7 worm cellular contexts compared by ENCODE assay signal in the genomic region with DNA sequence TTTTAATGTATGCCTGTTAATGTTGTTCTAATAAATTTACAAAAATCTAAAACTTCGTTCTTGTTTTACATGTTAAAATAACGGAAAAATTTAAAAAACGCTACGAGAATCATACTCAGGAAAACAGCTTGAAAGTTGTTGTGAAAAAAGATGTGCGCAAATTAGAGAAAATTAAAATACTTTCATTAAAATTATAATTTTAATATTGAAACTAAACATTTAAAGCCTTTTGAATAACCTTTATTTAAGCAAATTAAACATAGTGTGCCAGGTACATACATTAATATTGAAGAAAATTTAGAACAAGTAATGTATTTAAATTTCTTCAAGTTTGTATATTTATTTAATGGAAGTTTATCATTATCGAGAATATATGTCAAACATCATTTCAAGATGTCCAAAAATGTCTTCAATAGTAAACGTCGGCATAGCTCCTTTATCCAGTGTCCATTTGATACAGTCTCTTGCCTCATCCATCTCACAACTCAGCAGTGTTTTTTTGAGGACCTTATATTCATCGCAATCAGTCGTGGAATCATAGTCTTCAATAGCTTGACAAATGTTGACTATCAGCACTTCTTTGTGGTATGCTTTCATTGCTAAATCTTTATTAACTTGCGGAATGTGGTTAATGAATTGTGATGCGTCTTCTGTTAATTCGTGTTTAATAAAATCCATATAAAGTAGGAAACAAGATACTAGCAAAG.
A peak's percentile ranks its signal among the peaks of the same experiment; 100 is the strongest.
TF ChIP-seq lines count a peak whose summit lies in the region.

No protein-coding gene starts in this region.

TF ChIP-seq in whole organism, L1 larva, 84 proteins besides CTCF, POLR2A, EP300 and RAD21 (continues in another document):
- TF ChIP-seq ceh-63 (GFP tag; optimal IDR thresholded peaks at IDR 0.05; lab: Kevin White, UChicago) (no peak), swsn-7 (tag; optimal IDR thresholded peaks at IDR 0.05; lab: Kevin White, UChicago) (peak; percentile 31), hlh-17 (GFP tag; optimal IDR thresholded peaks at IDR 0.05; lab: Kevin White, UChicago; ENCODE audit: borderline replicate concordance) (no peak), blmp-1 (tag; optimal IDR thresholded peaks at IDR 0.05; lab: Kevin White, UChicago) (no peak), zip-4 (GFP tag; optimal IDR thresholded peaks at IDR 0.05; lab: Kevin White, UChicago) (no peak), mef-2 (tag; optimal IDR thresholded peaks at IDR 0.05; lab: Kevin White, UChicago) (peak; percentile 56), sup-37 (GFP tag; optimal IDR thresholded peaks at IDR 0.05; lab: Kevin White, UChicago) (no peak), nhr-19 (GFP tag; conservative IDR thresholded peaks at IDR 0.05; lab: Robert Waterston, UW) (peak; percentile 41), ztf-4 (tag; optimal IDR thresholded peaks at IDR 0.05; lab: Kevin White, UChicago) (peak; percentile 91), aha-1 (tag; optimal IDR thresholded peaks at IDR 0.05; lab: Kevin White, UChicago) (peak; percentile 27), dpl-1 (GFP tag; optimal IDR thresholded peaks at IDR 0.05; lab: Kevin White, UChicago) (peak in 2 of 3 experiments; percentile 29 to 46)

TF ChIP-seq in whole organism, L2 larva, 48 proteins besides CTCF, POLR2A, EP300 and RAD21 (continues in another document):
- TF ChIP-seq egl-27 (tag; optimal IDR thresholded peaks at IDR 0.05; lab: Kevin White, UChicago), result no peak
- peak; percentile 82 for TF ChIP-seq lin-13 (GFP tag; optimal IDR thresholded peaks at IDR 0.05; lab: Kevin White, UChicago)
- TF ChIP-seq unc-55 (GFP tag; optimal IDR thresholded peaks at IDR 0.05; lab: Kevin White, UChicago), result peak; percentile 69
- TF ChIP-seq ztf-1 (GFP tag; conservative IDR thresholded peaks at IDR 0.05; lab: Robert Waterston, UW), result 0 out of 2 replicates have a peak, but pooled peaks have one; percentile 51
- peak; percentile 53 for TF ChIP-seq nhr-12 (tag; optimal IDR thresholded peaks at IDR 0.05; lab: Kevin White, UChicago)
- TF ChIP-seq ztf-4 (tag; optimal IDR thresholded peaks at IDR 0.05; lab: Kevin White, UChicago), result peak; percentile 93
- peak; percentile 99 for TF ChIP-seq ama-1 (optimal IDR thresholded peaks at IDR 0.05; lab: Kevin White, UChicago)
- peak; percentile 89 for TF ChIP-seq skn-1 (tag; optimal IDR thresholded peaks at IDR 0.05; lab: Kevin White, UChicago)
- TF ChIP-seq sem-4 (tag; optimal IDR thresholded peaks at IDR 0.05; lab: Kevin White, UChicago), result peak; percentile 89
- TF ChIP-seq lsy-2 (tag; optimal IDR thresholded peaks at IDR 0.05; lab: Kevin White, UChicago), result peak in 1 of 2 experiments; percentile 89
- peak; percentile 93 for TF ChIP-seq C34F6.9 (tag; optimal IDR thresholded peaks at IDR 0.05; lab: Kevin White, UChicago)

TF ChIP-seq in whole organism, L3 larva, 47 proteins besides CTCF, POLR2A, EP300 and RAD21 (continues in another document):
- TF ChIP-seq elt-3 (tag; optimal IDR thresholded peaks at IDR 0.05; lab: Kevin White, UChicago) (peak in 1 of 3 experiments; percentile 81), elt-2 (tag; optimal IDR thresholded peaks at IDR 0.05; lab: Kevin White, UChicago) (peak; percentile 37), elt-1 (tag; optimal IDR thresholded peaks at IDR 0.05; lab: Kevin White, UChicago) (peak; percentile 13), sea-2 (GFP tag; optimal IDR thresholded peaks at IDR 0.05; lab: Kevin White, UChicago) (no peak), eor-1 (tag; optimal IDR thresholded peaks at IDR 0.05; lab: Kevin White, UChicago) (peak in 1 of 2 experiments; percentile 7), mml-1 (tag; optimal IDR thresholded peaks at IDR 0.05; lab: Kevin White, UChicago) (no peak), nhr-11 (tag; optimal IDR thresholded peaks at IDR 0.05; lab: Kevin White, UChicago) (no peak), ZK546.5 (tag; optimal IDR thresholded peaks at IDR 0.05; lab: Kevin White, UChicago) (no peak), tbx-2 (tag; optimal IDR thresholded peaks at IDR 0.05; lab: Kevin White, UChicago) (peak; percentile 70), ztf-4 (tag; optimal IDR thresholded peaks at IDR 0.05; lab: Kevin White, UChicago) (peak; percentile 60), nhr-25 (tag; optimal IDR thresholded peaks at IDR 0.05; lab: Kevin White, UChicago) (peak; percentile 43), ama-1 (optimal IDR thresholded peaks at IDR 0.05; lab: Kevin White, UChicago) (peak; percentile 93)

TF ChIP-seq in whole organism, L4 larva, 104 proteins besides CTCF, POLR2A, EP300 and RAD21 (continues in another document):
- TF ChIP-seq hlh-11 (tag; optimal IDR thresholded peaks at IDR 0.05; lab: Kevin White, UChicago), result peak; percentile 39
- no peak for TF ChIP-seq lir-3 (tag; optimal IDR thresholded peaks at IDR 0.05; lab: Kevin White, UChicago)
- peak; percentile 9 for TF ChIP-seq rbr-2 (tag; optimal IDR thresholded peaks at IDR 0.05; lab: Kevin White, UChicago)
- no peak for TF ChIP-seq duxl-1 (tag; optimal IDR thresholded peaks at IDR 0.05; lab: Kevin White, UChicago; ENCODE audit: poor library complexity)
- peak; percentile 63; the same call in 1 of the 2 replicates for TF ChIP-seq mdt-29 (GFP tag; IDR thresholded peaks at IDR 0.05; lab: Robert Waterston, UW)
- TF ChIP-seq dmd-9 (GFP tag; IDR thresholded peaks at IDR 0.05; lab: Robert Waterston, UW), result 0 out of 2 replicates have a peak, but pooled peaks have one; percentile 24
- peak; percentile 97; the same call in 1 of the 2 replicates for TF ChIP-seq zfp-3 (GFP tag; conservative IDR thresholded peaks at IDR 0.05; lab: Robert Waterston, UW)
- no peak for TF ChIP-seq lin-13 (GFP tag; optimal IDR thresholded peaks at IDR 0.05; lab: Kevin White, UChicago)
- no peak for TF ChIP-seq nhr-102 (tag; optimal IDR thresholded peaks at IDR 0.05; lab: Kevin White, UChicago)
- peak; percentile 76; the same call in 1 of the 2 replicates for TF ChIP-seq pha-4 (GFP tag; IDR thresholded peaks at IDR 0.05; lab: Robert Waterston, UW)
- TF ChIP-seq pha-4 (tag; optimal IDR thresholded peaks at IDR 0.05; lab: Kevin White, UChicago), result peak; percentile 35
- no peak for TF ChIP-seq hif-1 (tag; optimal IDR thresholded peaks at IDR 0.05; lab: Kevin White, UChicago)

TF ChIP-seq in whole organism, early embryonic, 17 proteins besides CTCF, POLR2A, EP300 and RAD21:
- 0 out of 2 replicates have a peak, but pooled peaks have one; percentile 65 for TF ChIP-seq sea-1 (GFP tag; conservative IDR thresholded peaks at IDR 0.05; lab: Robert Waterston, UW)
- no peak for TF ChIP-seq F13C5.2 (tag; optimal IDR thresholded peaks at IDR 0.05; lab: Kevin White, UChicago)
- TF ChIP-seq tra-4 (tag; optimal IDR thresholded peaks at IDR 0.05; lab: Kevin White, UChicago), result no peak

TF ChIP-seq in whole organism, mixed stage, embryonic, 35 proteins besides CTCF, POLR2A, EP300 and RAD21:
- TF ChIP-seq flh-1 (GFP tag; optimal IDR thresholded peaks at IDR 0.05; lab: Kevin White, UChicago) (no peak), drap-1 (GFP tag; optimal IDR thresholded peaks at IDR 0.05; lab: Kevin White, UChicago) (no peak), ztf-11 (tag; optimal IDR thresholded peaks at IDR 0.05; lab: Kevin White, UChicago) (no peak), lsy-2 (tag; optimal IDR thresholded peaks at IDR 0.05; lab: Kevin White, UChicago) (peak; percentile 10), nhr-2 (tag; optimal IDR thresholded peaks at IDR 0.05; lab: Kevin White, UChicago) (peak; percentile 60), tbx-8 (GFP tag; optimal IDR thresholded peaks at IDR 0.05; lab: Kevin White, UChicago) (no peak), unc-120 (tag; optimal IDR thresholded peaks at IDR 0.05; lab: Kevin White, UChicago; ENCODE audit: poor library complexity, severe bottlenecking) (no peak), nhr-237 (tag; optimal IDR thresholded peaks at IDR 0.05; lab: Kevin White, UChicago) (no peak), unc-39 (tag; optimal IDR thresholded peaks at IDR 0.05; lab: Kevin White, UChicago) (no peak), mls-2 (tag; optimal IDR thresholded peaks at IDR 0.05; lab: Kevin White, UChicago) (no peak), ces-1 (GFP tag; optimal IDR thresholded peaks at IDR 0.05; lab: Kevin White, UChicago) (peak; percentile 64), mab-5 (tag; optimal IDR thresholded peaks at IDR 0.05; lab: Kevin White, UChicago) (no peak), zip-8 (tag; optimal IDR thresholded peaks at IDR 0.05; lab: Kevin White, UChicago) (no peak), mep-1 (tag; optimal IDR thresholded peaks at IDR 0.05; lab: Kevin White, UChicago) (no peak), lin-13 (tag; optimal IDR thresholded peaks at IDR 0.05; lab: Kevin White, UChicago) (no peak)

TF ChIP-seq in whole organism, young adult, 124 proteins besides CTCF, POLR2A, EP300 and RAD21 (continues in another document):
- TF ChIP-seq hsf-1 (GFP tag; IDR thresholded peaks at IDR 0.05; lab: Robert Waterston, UW) (peak; percentile 7; the same call in 1 of the 2 replicates), ama-1 (optimal IDR thresholded peaks at IDR 0.05; lab: Kevin White, UChicago) (peak; percentile 83), ama-1 (GFP tag; optimal IDR thresholded peaks at IDR 0.05; lab: Kevin White, UChicago) (peak in 1 of 2 experiments; percentile 54), egrh-3 (GFP tag; IDR thresholded peaks at IDR 0.05; lab: Robert Waterston, UW) (no peak), ztf-28 (GFP tag; IDR thresholded peaks at IDR 0.05; lab: Robert Waterston, UW) (no peak), akir-1 (GFP tag; optimal IDR thresholded peaks at IDR 0.05; lab: Kevin White, UChicago) (no peak), Y53F4B.3 (GFP tag; IDR thresholded peaks at IDR 0.05; lab: Robert Waterston, UW) (no peak), cebp-2 (GFP tag; IDR thresholded peaks at IDR 0.05; lab: Robert Waterston, UW) (0 out of 2 replicates have a peak, but pooled peaks have one; percentile 20), snpc-4 (GFP tag; optimal IDR thresholded peaks at IDR 0.05; lab: Kevin White, UChicago) (no peak), snpc-4 (tag; optimal IDR thresholded peaks at IDR 0.05; lab: Kevin White, UChicago) (peak in 1 of 4 experiments; percentile 7), atf-7 (tag; optimal IDR thresholded peaks at IDR 0.05; lab: Kevin White, UChicago) (no peak), nhr-80 (tag; optimal IDR thresholded peaks at IDR 0.05; lab: Kevin White, UChicago) (peak; percentile 20), hlh-12 (tag; optimal IDR thresholded peaks at IDR 0.05; lab: Kevin White, UChicago) (no peak), snpc-1.3 (tag; optimal IDR thresholded peaks at IDR 0.05; lab: Kevin White, UChicago; ENCODE audit: insufficient read depth) (no peak), nfya-2 (GFP tag; IDR thresholded peaks at IDR 0.05; lab: Robert Waterston, UW) (no peak), nfya-1 (tag; optimal IDR thresholded peaks at IDR 0.05; lab: Kevin White, UChicago; ENCODE audit: borderline replicate concordance, insufficient read depth) (no peak), ZK185.1 (tag; optimal IDR thresholded peaks at IDR 0.05; lab: Kevin White, UChicago; ENCODE audit: poor library complexity, severe bottlenecking) (no peak), lin-54 (GFP tag; optimal IDR thresholded peaks at IDR 0.05; lab: Kevin White, UChicago) (peak; percentile 36), attf-5 (GFP tag; optimal IDR thresholded peaks at IDR 0.05; lab: Kevin White, UChicago) (peak; percentile 62), C17E4.6 (GFP tag; IDR thresholded peaks at IDR 0.05; lab: Robert Waterston, UW) (no peak), C06A6.2 (GFP tag; conservative IDR thresholded peaks at IDR 0.05; lab: Robert Waterston, UW) (peak; percentile 61), bed-2 (GFP tag; IDR thresholded peaks at IDR 0.05; lab: Robert Waterston, UW) (no peak)
